Worm (Caenorhabditis elegans) whole organism, L2 larva: ENCODE results near the gene secs-1.

Experiments used
- C34F6.9 ChIP-seq: fragments of 150-350 bp; optimal IDR thresholded peaks from 2 replicates; lab custom pipeline; 2014; ENCODE audit warnings: missing biosample characterization, missing genetic modification characterization
- F13H6.1 ChIP-seq: sonication (generic microtip); optimal IDR thresholded peaks from 2 replicates; lab custom pipeline; 2016; ENCODE audit warnings: missing genetic modification characterization, missing compliant biosample characterization
- Y55F3AM.14 ChIP-seq: fragments of 200-800 bp; sonication (Bioruptor generic); optimal IDR thresholded peaks from 2 replicates; lab custom pipeline; 2018; ENCODE audit warnings: mild to moderate bottlenecking, missing genetic modification characterization, missing compliant biosample characterization
- alr-1 ChIP-seq: fragments of 150-350 bp; optimal IDR thresholded peaks from 2 replicates; lab custom pipeline; 2014; ENCODE audit warnings: missing biosample characterization, missing genetic modification characterization
- aly-2 ChIP-seq: fragments of 150-350 bp; optimal IDR thresholded peaks from 2 replicates; lab custom pipeline; 2014; ENCODE audit warnings: missing biosample characterization, missing genetic modification characterization
- ama-1 ChIP-seq: fragments of 150-350 bp; optimal IDR thresholded peaks from 2 replicates; lab custom pipeline; 2018; ENCODE audit warnings: inconsistent platforms
- blmp-1 ChIP-seq: sonication (generic microtip); optimal IDR thresholded peaks from 2 replicates; lab custom pipeline; 2017; ENCODE audit warnings: missing genetic modification characterization, mild to moderate bottlenecking, missing compliant biosample characterization, antibody characterized with exemption, moderate library complexity; ENCODE audit not compliant: insufficient read depth
- crh-2 ChIP-seq: sonication (generic microtip); optimal IDR thresholded peaks from 2 replicates; lab custom pipeline; 2017; ENCODE audit warnings: missing biosample characterization, missing genetic modification characterization
- elt-1 ChIP-seq: fragments of 150-350 bp; optimal IDR thresholded peaks from 2 replicates; lab custom pipeline; 2014; ENCODE audit warnings: missing biosample characterization, missing genetic modification characterization
- elt-3 ChIP-seq: sonication (generic microtip); optimal IDR thresholded peaks from 2 replicates; lab custom pipeline; 2017; ENCODE audit warnings: missing biosample characterization, missing genetic modification characterization
- fos-1 ChIP-seq: fragments of 150-350 bp; optimal IDR thresholded peaks from 2 replicates; lab custom pipeline; 2014; ENCODE audit warnings: missing biosample characterization, missing genetic modification characterization
- gmeb-1 ChIP-seq: fragments of 150-350 bp; optimal IDR thresholded peaks from 2 replicates; lab custom pipeline; 2014; ENCODE audit warnings: missing biosample characterization, missing genetic modification characterization
- lin-11 ChIP-seq: fragments of 150-350 bp; sonication (generic microtip); optimal IDR thresholded peaks from 2 replicates; lab custom pipeline; 2014; ENCODE audit warnings: missing biosample characterization, missing genetic modification characterization, inconsistent platforms, mixed read lengths
- lin-13 ChIP-seq: fragments of 150-350 bp; optimal IDR thresholded peaks from 2 replicates; lab custom pipeline; 2014; ENCODE audit warnings: missing biosample characterization, missing genetic modification reagents, missing genetic modification characterization
- lin-39 ChIP-seq: fragments of 150-350 bp; optimal IDR thresholded peaks from 2 replicates; lab custom pipeline; 2014; ENCODE audit warnings: missing biosample characterization, missing genetic modification reagents, missing genetic modification characterization
- mab-5 ChIP-seq: fragments of 150-350 bp; optimal IDR thresholded peaks from 2 replicates; lab custom pipeline; 2014; ENCODE audit warnings: missing biosample characterization, missing genetic modification characterization
- mdl-1 ChIP-seq, 2 experiments: fragments of 150-350 bp in 1 of 2; sonication (generic microtip) in 1 of 2; optimal IDR thresholded peaks; 2 replicates each; lab custom pipeline; 2017; ENCODE audit warnings: missing biosample characterization in 2 of 2, missing genetic modification characterization in 2 of 2
- nhr-11 ChIP-seq: fragments of 150-350 bp; optimal IDR thresholded peaks from 2 replicates; lab custom pipeline; 2014; ENCODE audit warnings: missing biosample characterization, missing genetic modification characterization
- nhr-12 ChIP-seq: fragments of 150-350 bp; optimal IDR thresholded peaks from 2 replicates; lab custom pipeline; 2014; ENCODE audit warnings: missing biosample characterization, missing genetic modification characterization
- nhr-129 ChIP-seq: fragments of 150-350 bp; optimal IDR thresholded peaks from 2 replicates; lab custom pipeline; 2014; ENCODE audit warnings: missing biosample characterization, missing genetic modification characterization
- nhr-23 ChIP-seq: fragments of 150-350 bp; optimal IDR thresholded peaks from 2 replicates; lab custom pipeline; 2014; ENCODE audit warnings: missing biosample characterization, missing genetic modification reagents, missing genetic modification characterization
- nhr-237 ChIP-seq: fragments of 150-350 bp; optimal IDR thresholded peaks from 2 replicates; lab custom pipeline; 2014; ENCODE audit warnings: missing biosample characterization, missing genetic modification characterization
- nhr-77 ChIP-seq: fragments of 150-350 bp; optimal IDR thresholded peaks from 2 replicates; lab custom pipeline; 2014; ENCODE audit warnings: missing biosample characterization, missing genetic modification characterization
- peb-1 ChIP-seq: fragments of 150-350 bp; optimal IDR thresholded peaks from 2 replicates; lab custom pipeline; 2014; ENCODE audit warnings: missing biosample characterization, missing genetic modification characterization
- sem-4 ChIP-seq: fragments of 150-350 bp; optimal IDR thresholded peaks from 2 replicates; lab custom pipeline; 2014; ENCODE audit warnings: missing biosample characterization, missing genetic modification reagents, missing genetic modification characterization
- skn-1 ChIP-seq: sonication (generic microtip); optimal IDR thresholded peaks from 2 replicates; lab custom pipeline; 2017; ENCODE audit warnings: missing biosample characterization, missing genetic modification characterization
- sma-9 ChIP-seq, 2 experiments: fragments of 150-350 bp in 1 of 2; sonication (generic microtip) in 1 of 2; optimal IDR thresholded peaks; 2 replicates each; lab custom pipeline; 2014 to 2016; ENCODE audit warnings: missing genetic modification characterization in 2 of 2, mild to moderate bottlenecking in 1 of 2, missing biosample characterization in 1 of 2, missing compliant biosample characterization in 1 of 2, missing genetic modification reagents in 1 of 2, moderate library complexity in 1 of 2
- snpc-4 ChIP-seq: fragments of 150-350 bp; optimal IDR thresholded peaks from 2 replicates; lab custom pipeline; 2014; ENCODE audit warnings: missing biosample characterization, missing genetic modification characterization
- unc-39 ChIP-seq: fragments of 150-350 bp; optimal IDR thresholded peaks from 2 replicates; lab custom pipeline; 2014; ENCODE audit warnings: missing biosample characterization, missing genetic modification characterization
- unc-55 ChIP-seq: fragments of 150-350 bp; sonication (generic microtip); optimal IDR thresholded peaks from 3 replicates; lab custom pipeline; 2014; ENCODE audit warnings: missing biosample characterization, missing genetic modification reagents, missing genetic modification characterization
- ztf-1 ChIP-seq: fragments of 200-800 bp; sonication (Bioruptor generic); conservative IDR thresholded peaks from 2 replicates; pipeline ENCODE4 v1.3.6; 2022; ENCODE audit warnings: missing genetic modification characterization, missing compliant biosample characterization
- ztf-11 ChIP-seq: sonication (generic microtip); optimal IDR thresholded peaks from 2 replicates; lab custom pipeline; 2017; ENCODE audit warnings: missing biosample characterization, missing genetic modification characterization
- ztf-4 ChIP-seq: fragments of 150-350 bp; optimal IDR thresholded peaks from 2 replicates; lab custom pipeline; 2014; ENCODE audit warnings: missing biosample characterization, missing genetic modification characterization

Gene secs-1

ce11 chrV:10802060-10802459 lies 2.2 kb downstream of the secs-1 start (continued):
- TF ChIP-seq nhr-23 (tag; lab: Kevin White, UChicago), result no peak
- peak; percentile 1 for TF ChIP-seq gmeb-1 (tag; lab: Kevin White, UChicago)
- no peak for TF ChIP-seq nhr-12
- no peak for TF ChIP-seq snpc-4

ce11 chrV:10801154-10801553 lies 3.1 kb downstream of the secs-1 start, which contains the start of gene D1054.18:
D1054.18 (minus strand) TSS chrV:10801198.
- TF ChIP-seq sma-9 (GFP tag; optimal IDR thresholded peaks at IDR 0.05; lab: Kevin White, UChicago) (peak; percentile 74), sma-9 (tag; optimal IDR thresholded peaks at IDR 0.05; lab: Kevin White, UChicago) (no peak), elt-3 (no peak), fos-1 (tag; lab: Kevin White, UChicago) (peak; percentile 70), unc-39 (tag; lab: Kevin White, UChicago) (no peak), lin-13 (no peak), mdl-1 (tag; optimal IDR thresholded peaks at IDR 0.05; lab: Kevin White, UChicago) (peak in 1 of 2 experiments; percentile 26), crh-2 (tag; lab: Kevin White, UChicago) (peak; percentile 73), skn-1 (tag; lab: Kevin White, UChicago) (peak; percentile 15), gmeb-1 (tag; lab: Kevin White, UChicago) (peak; percentile 45)

ce11 chrV:10798090-10798489 lies 6.2 kb downstream of the secs-1 start, which contains the start of gene srh-184:
srh-184 (minus strand) TSS chrV:10798190.
- TF ChIP-seq lin-39 (tag; lab: Kevin White, UChicago), result no peak
- no peak for TF ChIP-seq blmp-1 (tag; lab: Kevin White, UChicago)
- TF ChIP-seq nhr-12, result no peak
- TF ChIP-seq gmeb-1 (tag; lab: Kevin White, UChicago), result no peak
- TF ChIP-seq unc-39 (tag; lab: Kevin White, UChicago), result no peak
- TF ChIP-seq ztf-4 (tag; lab: Kevin White, UChicago), result no peak
- no peak for TF ChIP-seq F13H6.1 (tag; lab: Kevin White, UChicago)
- TF ChIP-seq peb-1, result no peak
- TF ChIP-seq ama-1, result no peak
- TF ChIP-seq elt-1 (tag; lab: Kevin White, UChicago), result no peak
- TF ChIP-seq mab-5 (tag; lab: Kevin White, UChicago), result no peak
- no peak for TF ChIP-seq nhr-77 (tag; lab: Kevin White, UChicago)
- TF ChIP-seq sma-9 (GFP tag; optimal IDR thresholded peaks at IDR 0.05; lab: Kevin White, UChicago), result no peak
- no peak for TF ChIP-seq sma-9 (tag; optimal IDR thresholded peaks at IDR 0.05; lab: Kevin White, UChicago)

- TF ChIP-seq C34F6.9 (tag; lab: Kevin White, UChicago) (no peak), elt-3 (no peak), sem-4 (tag; lab: Kevin White, UChicago) (no peak), F13H6.1 (tag; lab: Kevin White, UChicago) (no peak), nhr-12 (no peak), lin-11 (tag; lab: Kevin White, UChicago) (no peak), fos-1 (tag; lab: Kevin White, UChicago) (no peak), skn-1 (tag; lab: Kevin White, UChicago) (no peak), blmp-1 (tag; lab: Kevin White, UChicago) (no peak), peb-1 (no peak), lin-13 (no peak), alr-1 (tag; lab: Kevin White, UChicago) (no peak), unc-55 (GFP tag; lab: Kevin White, UChicago) (no peak), gmeb-1 (tag; lab: Kevin White, UChicago) (no peak), nhr-237 (tag; lab: Kevin White, UChicago) (no peak), ztf-1 (no peak), aly-2 (no peak), elt-1 (tag; lab: Kevin White, UChicago) (no peak), ztf-11 (tag; lab: Kevin White, UChicago) (no peak)
Measured at ce11 chrV:10795494-10795893, 8.8 kb downstream of the secs-1 start, which contains the start of gene D1054.19. D1054.19 (plus strand) TSS chrV:10795794.

ce11 chrV:10794463-10794862 lies 9.8 kb downstream of the secs-1 start:
- TF ChIP-seq ztf-4 (tag; lab: Kevin White, UChicago), result no peak
- no peak for TF ChIP-seq sma-9 (GFP tag; optimal IDR thresholded peaks at IDR 0.05; lab: Kevin White, UChicago)
- TF ChIP-seq sma-9 (tag; optimal IDR thresholded peaks at IDR 0.05; lab: Kevin White, UChicago), result no peak
- no peak for TF ChIP-seq gmeb-1 (tag; lab: Kevin White, UChicago)
- no peak for TF ChIP-seq nhr-129 (tag; lab: Kevin White, UChicago)
- no peak for TF ChIP-seq snpc-4
- no peak for TF ChIP-seq nhr-11
- TF ChIP-seq lin-11 (tag; lab: Kevin White, UChicago), result no peak
- no peak for TF ChIP-seq lin-13
- TF ChIP-seq ztf-11 (tag; lab: Kevin White, UChicago), result no peak
- TF ChIP-seq Y55F3AM.14 (GFP tag; lab: Kevin White, UChicago), result no peak
